Worm (Caenorhabditis elegans): ENCODE measurements around the gene C05C12.5.
"Not testable (repeated sequence)": the region's sequence is repeated elsewhere in the genome, so short reads cannot be mapped to it uniquely, and the experiment has no call there.

The C05C12.5 gene

DNA sequence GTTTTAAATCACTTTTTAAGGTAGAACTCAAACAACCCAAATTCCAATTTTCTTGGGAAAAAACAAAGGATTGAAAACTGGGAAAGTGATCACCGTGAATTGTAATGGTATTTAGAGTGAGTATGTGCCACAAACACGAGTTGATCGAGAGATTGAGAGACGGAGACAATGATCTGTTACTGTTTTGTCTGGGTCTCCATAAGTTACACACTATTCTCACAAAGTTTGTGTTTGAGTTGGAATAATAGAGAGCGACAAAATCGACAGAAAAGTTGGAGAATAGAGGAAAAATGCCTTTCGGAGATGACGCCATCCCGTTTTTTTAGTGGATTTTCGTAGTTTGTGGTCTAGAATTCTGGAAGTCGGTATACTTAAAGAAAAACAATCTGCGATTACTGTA, 10.3 kb upstream of the C05C12.5 start, which contains the start of gene nhr-7:
Gene nhr-7 (minus strand): TSS at position 101 of the 400 bp plus-strand sequence.
- TF ChIP-seq pha-4 (tag; optimal IDR thresholded peaks at IDR 0.05) = no peak
- no peak for TF ChIP-seq ceh-43 (GFP tag; optimal IDR thresholded peaks at IDR 0.05)
- no peak for TF ChIP-seq nhr-2 (tag; optimal IDR thresholded peaks at IDR 0.05)
- no peak for TF ChIP-seq snpc-4 (tag; optimal IDR thresholded peaks at IDR 0.05)
- no peak for TF ChIP-seq zip-8 (tag; optimal IDR thresholded peaks at IDR 0.05)
- TF ChIP-seq ceh-83 (GFP tag; optimal IDR thresholded peaks at IDR 0.05) = no peak
- no peak for TF ChIP-seq sptf-1 (tag; optimal IDR thresholded peaks at IDR 0.05)
- no peak for TF ChIP-seq ztf-11 (tag; optimal IDR thresholded peaks at IDR 0.05)
- TF ChIP-seq bed-3 (GFP tag; optimal IDR thresholded peaks at IDR 0.05) = no peak
- no peak for TF ChIP-seq sem-2 (GFP tag; optimal IDR thresholded peaks at IDR 0.05)
- TF ChIP-seq nhr-12 (tag; optimal IDR thresholded peaks at IDR 0.05) = no peak
- no peak for TF ChIP-seq elt-1 (tag; optimal IDR thresholded peaks at IDR 0.05; ENCODE audit: borderline replicate concordance, insufficient read depth)
- no peak for TF ChIP-seq unc-62 (GFP tag; optimal IDR thresholded peaks at IDR 0.05)
- no peak for TF ChIP-seq lsy-2 (tag; optimal IDR thresholded peaks at IDR 0.05)
- TF ChIP-seq mls-2 (tag; optimal IDR thresholded peaks at IDR 0.05) = no peak
- no peak for TF ChIP-seq mab-5 (tag; optimal IDR thresholded peaks at IDR 0.05)
- TF ChIP-seq cnd-1 (tag; optimal IDR thresholded peaks at IDR 0.05) = no peak
- no peak for TF ChIP-seq elt-3 (tag; optimal IDR thresholded peaks at IDR 0.05)
- TF ChIP-seq lin-13 (tag; optimal IDR thresholded peaks at IDR 0.05) = no peak
- TF ChIP-seq blmp-1 (tag; optimal IDR thresholded peaks at IDR 0.05) = no peak

DNA sequence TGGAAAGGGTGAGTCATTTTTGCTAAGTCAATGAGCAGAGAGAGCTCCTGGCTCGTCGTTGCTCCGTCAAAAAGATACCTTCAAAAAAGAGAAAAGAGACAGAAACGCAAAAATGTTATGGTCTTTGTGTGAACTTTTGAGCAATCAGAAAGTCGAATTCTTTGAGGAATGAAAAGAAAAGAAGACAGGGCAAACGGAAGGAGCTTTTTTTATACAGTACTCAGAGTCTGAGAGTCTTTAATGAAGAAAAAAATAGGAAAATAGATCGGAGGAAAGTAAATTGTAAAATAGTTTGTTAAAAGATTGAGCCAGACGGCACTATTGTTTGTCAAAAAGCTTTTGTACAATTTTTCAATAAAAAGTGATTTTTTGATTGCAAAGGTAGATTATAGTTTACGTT, 8.5 kb upstream of the C05C12.5 start:
- TF ChIP-seq nhr-2 (tag; optimal IDR thresholded peaks at IDR 0.05) (no peak), unc-120 (tag; optimal IDR thresholded peaks at IDR 0.05; ENCODE audit: poor library complexity, severe bottlenecking) (no peak), nhr-28 (tag; optimal IDR thresholded peaks at IDR 0.05) (no peak)

DNA sequence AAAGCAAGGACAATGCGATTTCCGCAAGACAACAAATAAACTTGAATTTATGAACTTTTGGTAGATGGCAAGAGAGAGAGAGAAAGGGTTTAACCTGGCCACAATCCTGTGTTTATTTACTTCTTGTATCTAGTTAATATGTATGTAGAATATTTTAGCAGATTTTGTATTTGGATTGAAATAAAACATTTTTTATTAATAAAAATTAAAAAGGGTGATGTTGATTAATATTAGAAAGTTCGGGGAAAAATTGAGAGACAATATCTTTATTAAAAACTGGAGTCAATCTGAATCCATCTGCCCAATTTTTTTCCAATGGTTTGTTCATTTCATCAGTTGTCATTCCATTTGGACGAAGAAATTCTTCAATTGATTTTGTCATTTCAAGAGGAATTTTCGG, 5.1 kb upstream of the C05C12.5 start, which contains the start of gene col-127:
Gene col-127 (minus strand): TSS at position 101 of the 400 bp plus-strand sequence.
- TF ChIP-seq sem-2 (GFP tag; optimal IDR thresholded peaks at IDR 0.05) (no peak), snpc-4 (tag; optimal IDR thresholded peaks at IDR 0.05) (no peak), nhr-76 (tag; optimal IDR thresholded peaks at IDR 0.05) (no peak), drap-1 (GFP tag; optimal IDR thresholded peaks at IDR 0.05) (no peak), ztf-11 (tag; optimal IDR thresholded peaks at IDR 0.05) (no peak)

DNA sequence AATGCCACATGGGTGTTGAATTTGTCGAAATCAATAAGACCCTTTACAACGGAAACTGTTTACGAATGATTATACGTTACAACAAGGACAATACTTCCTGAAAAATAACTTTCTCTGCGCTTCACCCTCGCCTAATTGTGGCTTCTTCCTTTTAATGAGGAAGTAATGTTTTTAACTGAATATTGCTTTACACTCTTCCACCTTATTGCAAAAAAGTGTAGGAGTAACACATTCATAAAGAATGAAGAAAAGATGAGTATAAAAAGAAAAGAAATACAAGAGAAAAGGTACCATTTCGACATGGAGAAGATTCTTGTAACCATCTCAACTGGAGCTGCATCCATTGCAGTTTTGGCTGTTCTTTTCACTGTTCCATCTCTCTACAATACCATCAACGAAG, 2.1 kb upstream of the C05C12.5 start, which contains the start of gene col-126:
Gene col-126 (plus strand): TSS at position 301 of the 400 bp plus-strand sequence.
- not testable (repeated sequence) for TF ChIP-seq lin-32 (GFP tag; optimal IDR thresholded peaks at IDR 0.05); blmp-1 (tag; optimal IDR thresholded peaks at IDR 0.05); bed-3 (GFP tag; optimal IDR thresholded peaks at IDR 0.05)

DNA sequence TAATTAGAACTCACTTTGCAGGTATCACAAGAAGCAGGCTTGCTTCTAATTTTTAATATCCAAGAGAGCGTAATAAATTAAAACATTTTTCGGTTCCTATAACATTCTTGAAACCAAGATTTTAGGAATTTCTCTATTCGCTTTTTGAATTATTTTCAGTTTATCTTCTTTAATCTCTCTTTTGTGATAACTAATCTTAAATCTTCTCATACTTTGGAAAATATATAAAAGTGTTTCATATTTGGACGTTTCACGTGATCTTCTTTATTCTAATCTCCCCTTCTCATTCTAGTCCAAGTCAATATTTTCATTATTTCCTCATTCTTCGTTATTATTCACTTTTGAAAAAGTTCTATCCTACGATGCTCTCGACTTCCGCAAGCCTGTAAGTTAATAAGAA, 550 bp upstream of the C05C12.5 start, which contains the start of gene F54D1.1:
Gene F54D1.1 (plus strand): TSS at position 301 of the 400 bp plus-strand sequence.
- no peak for TF ChIP-seq cnd-1 (tag; optimal IDR thresholded peaks at IDR 0.05)
- no peak for TF ChIP-seq elt-1 (tag; optimal IDR thresholded peaks at IDR 0.05; ENCODE audit: borderline replicate concordance, insufficient read depth)
- no peak for TF ChIP-seq sem-2 (GFP tag; optimal IDR thresholded peaks at IDR 0.05)
- no peak for TF ChIP-seq lin-32 (GFP tag; optimal IDR thresholded peaks at IDR 0.05)
- TF ChIP-seq ztf-11 (tag; optimal IDR thresholded peaks at IDR 0.05) = no peak
- no peak for TF ChIP-seq flh-1 (GFP tag; optimal IDR thresholded peaks at IDR 0.05)
- TF ChIP-seq nhr-237 (tag; optimal IDR thresholded peaks at IDR 0.05) = no peak
- no peak for TF ChIP-seq bed-3 (GFP tag; optimal IDR thresholded peaks at IDR 0.05)
- no peak for TF ChIP-seq unc-120 (tag; optimal IDR thresholded peaks at IDR 0.05; ENCODE audit: poor library complexity, severe bottlenecking)
- TF ChIP-seq snpc-4 (tag; optimal IDR thresholded peaks at IDR 0.05) = no peak
- no peak for TF ChIP-seq lin-13 (tag; optimal IDR thresholded peaks at IDR 0.05)
- no peak for TF ChIP-seq ces-1 (GFP tag; optimal IDR thresholded peaks at IDR 0.05)
- TF ChIP-seq mab-5 (tag; optimal IDR thresholded peaks at IDR 0.05) = no peak
- no peak for TF ChIP-seq unc-39 (tag; optimal IDR thresholded peaks at IDR 0.05)
- TF ChIP-seq nhr-12 (tag; optimal IDR thresholded peaks at IDR 0.05) = no peak

DNA sequence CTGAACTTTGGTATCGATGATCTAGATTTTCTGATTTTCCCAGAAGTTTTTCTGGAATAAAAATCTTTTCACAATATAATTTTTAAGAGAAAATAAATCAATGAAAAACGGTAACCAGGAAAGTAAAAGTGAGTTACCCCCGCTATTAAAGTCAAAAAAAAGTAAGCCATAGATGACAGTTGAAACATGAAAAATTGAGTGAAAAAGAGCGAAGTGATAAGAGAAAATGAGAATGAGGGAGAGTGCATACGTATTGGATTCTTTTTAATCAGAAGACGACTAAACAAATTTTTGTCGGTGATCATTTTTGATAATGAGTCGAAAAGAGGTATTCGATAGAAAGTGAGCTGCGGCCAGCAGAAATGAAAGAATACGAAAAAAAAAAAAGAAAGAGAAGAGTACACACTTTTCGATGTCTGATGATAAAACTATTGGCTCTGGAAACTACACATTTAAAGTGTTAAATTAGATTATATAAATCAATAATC, 1.5 kb downstream of the C05C12.5 start, which contains the start of gene gtl-1:
Gene gtl-1 (minus strand): TSS at position 51 of the 488 bp plus-strand sequence.
- TF ChIP-seq pha-4 (tag; optimal IDR thresholded peaks at IDR 0.05) = no peak
- no peak for TF ChIP-seq M03D4.4 (tag; optimal IDR thresholded peaks at IDR 0.05)
- no peak for TF ChIP-seq tbx-8 (GFP tag; optimal IDR thresholded peaks at IDR 0.05)
- TF ChIP-seq nhr-237 (tag; optimal IDR thresholded peaks at IDR 0.05) = no peak
- TF ChIP-seq mab-5 (tag; optimal IDR thresholded peaks at IDR 0.05) = no peak
